Fruit fly (Drosophila melanogaster) whole organism, prepupa: ENCODE results near the gene CG15922.

Experiments used
- Blimp-1 ChIP-seq: fragments of 200-800 bp; sonication (Bioruptor generic); optimal IDR thresholded peaks from 3 replicates; lab custom pipeline; 2017; ENCODE audit warnings: missing biosample characterization, missing genetic modification characterization, mild to moderate bottlenecking, moderate library complexity, missing genetic modification reagents
- CG10669 ChIP-seq: fragments of 200-800 bp; sonication (Bioruptor generic); optimal IDR thresholded peaks from 3 replicates; lab custom pipeline; 2018; ENCODE audit warnings: missing biosample characterization, mild to moderate bottlenecking, missing genetic modification characterization, moderate library complexity
- CG11294 ChIP-seq: fragments of 200-800 bp; sonication (Bioruptor generic); IDR thresholded peaks from 2 replicates; pipeline ENCODE4 v1.3.6; 2022; ENCODE audit warnings: missing biosample characterization, missing genetic modification characterization
- CG11902 ChIP-seq: fragments of 200-800 bp; sonication (Bioruptor generic); optimal IDR thresholded peaks from 3 replicates; lab custom pipeline; 2016; ENCODE audit warnings: missing biosample characterization, missing genetic modification characterization
- CG1621 ChIP-seq: fragments of 200-800 bp; sonication (Bioruptor generic); optimal IDR thresholded peaks from 3 replicates; lab custom pipeline; 2018; ENCODE audit warnings: missing biosample characterization, mild to moderate bottlenecking, missing genetic modification characterization
- CG16779 ChIP-seq: fragments of 200-800 bp; sonication (Bioruptor generic); optimal IDR thresholded peaks from 3 replicates; lab custom pipeline; 2017; ENCODE audit warnings: missing biosample characterization, mild to moderate bottlenecking, missing genetic modification characterization
- CG31627 ChIP-seq: fragments of 200-800 bp; sonication (Bioruptor generic); optimal IDR thresholded peaks from 3 replicates; lab custom pipeline; 2016; ENCODE audit warnings: missing biosample characterization, missing genetic modification characterization
- CG4318 ChIP-seq: fragments of 200-800 bp; sonication (Bioruptor generic); optimal IDR thresholded peaks from 3 replicates; lab custom pipeline; 2017; ENCODE audit warnings: missing biosample characterization, mild to moderate bottlenecking, missing genetic modification characterization
- CG6163 ChIP-seq: fragments of 200-800 bp; sonication (Bioruptor generic); IDR thresholded peaks from 3 replicates; pipeline ENCODE4 v1.3.6; 2022; ENCODE audit warnings: missing biosample characterization, missing genetic modification characterization
- CG6276 ChIP-seq: fragments of 200-800 bp; sonication (Bioruptor generic); optimal IDR thresholded peaks from 2 replicates; lab custom pipeline; 2017; ENCODE audit warnings: missing biosample characterization, mild to moderate bottlenecking, missing genetic modification characterization
- CG6854 ChIP-seq: fragments of 200-800 bp; sonication (Bioruptor generic); optimal IDR thresholded peaks from 2 replicates; lab custom pipeline; 2017; ENCODE audit warnings: missing biosample characterization, mild to moderate bottlenecking, missing genetic modification characterization
- CG8319 ChIP-seq: fragments of 200-800 bp; sonication (Bioruptor generic); optimal IDR thresholded peaks from 3 replicates; lab custom pipeline; 2016; ENCODE audit warnings: missing biosample characterization, missing genetic modification characterization
- CG8632 ChIP-seq: fragments of 200-800 bp; sonication (Bioruptor generic); optimal IDR thresholded peaks from 3 replicates; lab custom pipeline; 2016; ENCODE audit warnings: missing biosample characterization, missing genetic modification characterization
- CG9139 ChIP-seq: fragments of 200-800 bp; sonication (Bioruptor generic); optimal IDR thresholded peaks from 3 replicates; lab custom pipeline; 2017; ENCODE audit warnings: missing biosample characterization, mild to moderate bottlenecking, missing genetic modification characterization
- Eip75B ChIP-seq: fragments of 200-800 bp; sonication (Bioruptor generic); optimal IDR thresholded peaks from 3 replicates; lab custom pipeline; 2016; ENCODE audit warnings: missing biosample characterization, missing genetic modification characterization
- Eip93F ChIP-seq: fragments of 200-800 bp; sonication (Bioruptor generic); optimal IDR thresholded peaks from 2 replicates; lab custom pipeline; 2016; ENCODE audit warnings: missing biosample characterization, mild to moderate bottlenecking, missing genetic modification characterization
- Ets21C ChIP-seq: fragments of 200-800 bp; sonication (Bioruptor generic); optimal IDR thresholded peaks from 3 replicates; lab custom pipeline; 2016; ENCODE audit warnings: missing biosample characterization, missing genetic modification characterization
- Ets96B ChIP-seq: fragments of 200-800 bp; optimal IDR thresholded peaks from 2 replicates; lab custom pipeline; 2019; ENCODE audit warnings: missing biosample characterization, mild to moderate bottlenecking, missing genetic modification characterization, moderate library complexity
- Gug ChIP-seq: fragments of 200-800 bp; sonication (Bioruptor generic); IDR thresholded peaks from 2 replicates; pipeline ENCODE4 v1.3.6; 2022; ENCODE audit warnings: missing biosample characterization, missing genetic modification characterization
- Hr38 ChIP-seq: sonication (Bioruptor generic); optimal IDR thresholded peaks from 2 replicates; lab custom pipeline; 2016; ENCODE audit warnings: missing biosample characterization, missing genetic modification characterization
- OdsH ChIP-seq: fragments of 200-800 bp; sonication (Bioruptor generic); optimal IDR thresholded peaks from 3 replicates; lab custom pipeline; 2016; ENCODE audit warnings: missing biosample characterization, missing genetic modification characterization
- Smox ChIP-seq: fragments of 200-800 bp; sonication (Bioruptor generic); optimal IDR thresholded peaks from 3 replicates; lab custom pipeline; 2016; ENCODE audit warnings: missing biosample characterization, missing genetic modification characterization
- Sox14 ChIP-seq: fragments of 200-800 bp; sonication (Bioruptor generic); optimal IDR thresholded peaks from 3 replicates; lab custom pipeline; 2016; ENCODE audit warnings: missing biosample characterization, missing genetic modification characterization
- achi ChIP-seq: fragments of 200-800 bp; sonication (Bioruptor generic); optimal IDR thresholded peaks from 3 replicates; lab custom pipeline; 2016; ENCODE audit warnings: missing biosample characterization, missing genetic modification characterization
- acj6 ChIP-seq: fragments of 200-800 bp; sonication (Bioruptor generic); optimal IDR thresholded peaks from 3 replicates; lab custom pipeline; 2016; ENCODE audit warnings: missing biosample characterization, missing genetic modification characterization
- cyc ChIP-seq: fragments of 200-800 bp; sonication (Bioruptor generic); optimal IDR thresholded peaks from 3 replicates; lab custom pipeline; 2016; ENCODE audit warnings: missing biosample characterization, missing genetic modification characterization
- dac ChIP-seq: fragments of 200-800 bp; sonication (Bioruptor generic); optimal IDR thresholded peaks from 2 replicates; lab custom pipeline; 2017; ENCODE audit warnings: missing biosample characterization, mild to moderate bottlenecking, missing genetic modification characterization
- esn ChIP-seq: fragments of 200-800 bp; sonication (Bioruptor generic); optimal IDR thresholded peaks from 2 replicates; lab custom pipeline; 2016; ENCODE audit warnings: missing biosample characterization, mild to moderate bottlenecking, missing genetic modification characterization, moderate library complexity
- fd85E ChIP-seq: fragments of 200-800 bp; sonication (Bioruptor generic); optimal IDR thresholded peaks from 3 replicates; lab custom pipeline; 2016; ENCODE audit warnings: missing biosample characterization, missing genetic modification characterization
- fkh ChIP-seq: fragments of 200-800 bp; sonication (Bioruptor generic); optimal IDR thresholded peaks from 3 replicates; lab custom pipeline; 2017; ENCODE audit warnings: missing biosample characterization, mild to moderate bottlenecking, missing genetic modification characterization, moderate library complexity
- lz ChIP-seq: fragments of 200-800 bp; sonication (Bioruptor generic); optimal IDR thresholded peaks from 3 replicates; lab custom pipeline; 2016; ENCODE audit warnings: missing biosample characterization, missing genetic modification characterization
- pdm3 ChIP-seq: fragments of 200-800 bp; sonication (Bioruptor generic); optimal IDR thresholded peaks from 3 replicates; lab custom pipeline; 2016; ENCODE audit warnings: missing biosample characterization, missing genetic modification characterization
- spab ChIP-seq: fragments of 200-800 bp; sonication (Bioruptor generic); optimal IDR thresholded peaks from 2 replicates; lab custom pipeline; 2017; ENCODE audit warnings: missing biosample characterization, mild to moderate bottlenecking, missing genetic modification characterization, missing genetic modification reagents
- ss ChIP-seq, 2 experiments: fragments of 200-800 bp; sonication (Bioruptor generic); optimal IDR thresholded peaks; 2 replicates in 1 of 2; 3 replicates in 1 of 2; lab custom pipeline; 2017 to 2018; ENCODE audit warnings: mild to moderate bottlenecking in 2 of 2, missing biosample characterization in 2 of 2, missing genetic modification characterization in 2 of 2, moderate library complexity in 1 of 2
- topi ChIP-seq: fragments of 200-800 bp; sonication (Bioruptor generic); optimal IDR thresholded peaks from 3 replicates; lab custom pipeline; 2016; ENCODE audit warnings: missing biosample characterization, missing genetic modification characterization
- vri ChIP-seq: fragments of 200-800 bp; sonication (Bioruptor generic); optimal IDR thresholded peaks from 3 replicates; lab custom pipeline; 2016; ENCODE audit warnings: missing biosample characterization, mild to moderate bottlenecking, missing genetic modification characterization

Gene CG15922

DNA sequence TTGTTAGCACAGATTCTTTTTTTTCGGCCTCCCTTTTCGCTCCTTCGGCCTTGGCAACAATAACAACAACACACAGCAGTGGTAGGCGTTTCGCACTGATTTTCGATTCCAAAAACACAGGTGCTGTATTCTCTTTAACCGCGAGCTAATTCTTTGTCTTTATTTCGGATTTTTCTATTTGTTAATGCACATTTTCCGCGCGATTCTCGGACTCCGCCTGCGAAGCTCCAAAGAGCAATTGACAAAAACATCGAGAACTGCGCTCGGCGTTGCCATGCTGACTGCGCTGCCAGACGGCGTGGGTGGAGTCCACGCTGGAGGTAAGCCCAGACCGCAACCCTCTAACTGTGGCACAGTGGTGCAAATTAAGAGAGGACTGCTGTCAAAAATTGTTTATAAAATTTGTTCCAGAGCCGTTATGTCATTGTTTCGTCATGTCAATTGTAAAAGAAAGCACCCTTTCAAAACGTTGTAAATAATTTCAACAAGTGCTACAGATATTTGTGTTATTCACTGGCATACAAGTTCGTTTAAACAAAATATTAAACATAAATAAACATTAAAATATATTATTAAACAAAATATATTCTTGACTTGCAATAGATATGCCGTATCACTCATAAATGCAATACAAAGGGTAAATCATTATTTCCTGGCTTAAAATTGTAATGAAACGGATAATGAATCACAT lies 2.5 kb downstream of the CG15922 start, which contains the start of the genes DPCoAC and CG5180 (continued):
- TF ChIP-seq CG10669 (GFP tag; lab: Kevin White, UChicago) (peak; percentile 20), CG1621 (tag; lab: Kevin White, UChicago) (peak; percentile 47), Sox14 (GFP tag; lab: Kevin White, UChicago) (peak; percentile 81), Ets96B (tag; lab: Kevin White, UChicago) (no peak), ss (GFP tag; optimal IDR thresholded peaks at IDR 0.05; lab: Kevin White, UChicago) (peak; percentile 34 to 37), CG8632 (GFP tag; lab: Kevin White, UChicago) (peak; percentile 18), Hr38 (GFP tag; lab: Kevin White, UChicago) (no peak), vri (GFP tag; lab: Kevin White, UChicago) (peak; percentile 70), CG6854 (GFP tag; lab: Kevin White, UChicago) (peak; percentile 16), CG16779 (tag; lab: Kevin White, UChicago) (no peak), achi (GFP tag; lab: Kevin White, UChicago) (peak; percentile 64), Blimp-1 (GFP tag; lab: Kevin White, UChicago) (peak; percentile 12), lz (GFP tag; lab: Kevin White, UChicago) (peak; percentile 15), Ets21C (peak; percentile 55), spab (GFP tag; lab: Kevin White, UChicago) (no peak), OdsH (GFP tag; lab: Kevin White, UChicago) (peak; percentile 69), CG6163 (GFP tag; lab: Robert Waterston, UW) (peak; percentile 75), cyc (peak; percentile 69), fkh (GFP tag; lab: Kevin White, UChicago) (peak; percentile 29), CG11902 (GFP tag; lab: Kevin White, UChicago) (peak; percentile 27), CG4318 (GFP tag; lab: Kevin White, UChicago) (peak; percentile 56), CG11294 (GFP tag; lab: Robert Waterston, UW) (peak; percentile 36; the same call in 1 of the 2 replicates), fd85E (GFP tag; lab: Kevin White, UChicago) (no peak), CG31627 (GFP tag; lab: Kevin White, UChicago) (peak; percentile 74), Eip93F (GFP tag; lab: Kevin White, UChicago) (peak; percentile 45), Smox (GFP tag; lab: Kevin White, UChicago) (peak; percentile 51), Gug (no peak), dac (GFP tag; lab: Kevin White, UChicago) (peak; percentile 16), Eip75B (GFP tag; lab: Kevin White, UChicago) (peak; percentile 32), esn (GFP tag; lab: Kevin White, UChicago) (peak; percentile 56), topi (GFP tag; lab: Kevin White, UChicago) (peak; percentile 32), CG9139 (GFP tag; lab: Kevin White, UChicago) (peak; percentile 36), acj6 (peak; percentile 21), CG8319 (GFP tag; lab: Kevin White, UChicago) (peak; percentile 20), pdm3 (GFP tag; lab: Kevin White, UChicago) (peak; percentile 52)

dm6 chr3R:20557114-20557414 lies 3.0 kb downstream of the CG15922 start:
- TF ChIP-seq OdsH (GFP tag; lab: Kevin White, UChicago) (no peak), CG6276 (peak; percentile 16)
- TF ChIP-seq, all 60 proteins: peak for 1
